Worm (Caenorhabditis elegans): ENCODE measurements around the gene rpia-1.

DNA sequence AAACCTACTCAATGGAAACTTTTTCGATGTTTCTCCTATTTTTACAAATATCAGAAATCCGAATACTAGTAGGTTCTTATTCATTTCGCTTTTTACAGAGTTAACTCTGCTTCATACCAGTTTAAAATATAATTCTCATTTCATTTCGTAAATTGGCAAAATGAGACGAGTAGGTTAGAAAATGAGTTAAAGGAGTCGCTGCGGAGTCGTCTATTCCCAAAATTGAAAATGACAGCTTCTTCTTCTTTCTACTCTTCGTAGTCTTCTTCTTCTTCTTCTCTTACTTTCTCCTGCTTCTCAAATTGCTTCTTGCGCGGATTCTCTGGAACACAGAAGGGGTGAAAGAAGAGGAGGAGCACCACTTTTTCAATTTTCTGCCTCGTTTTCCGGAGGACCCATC lies 21.8 kb downstream of the rpia-1 start, which contains the start of gene glr-2:
- no peak for TF ChIP-seq ahr-1 (tag; optimal IDR thresholded peaks at IDR 0.05)
- TF ChIP-seq pha-4 (tag; optimal IDR thresholded peaks at IDR 0.05), result no peak
- no peak for TF ChIP-seq ceh-9 (tag; optimal IDR thresholded peaks at IDR 0.05)
- no peak for TF ChIP-seq lin-11 (tag; optimal IDR thresholded peaks at IDR 0.05)
- TF ChIP-seq gmeb-2 (tag; optimal IDR thresholded peaks at IDR 0.05), result no peak
- no peak for TF ChIP-seq pqm-1 (tag; optimal IDR thresholded peaks at IDR 0.05)
- no peak for TF ChIP-seq elt-4 (tag; optimal IDR thresholded peaks at IDR 0.05)
- TF ChIP-seq hlh-30 (tag; optimal IDR thresholded peaks at IDR 0.05; ENCODE audit: insufficient read depth), result no peak
- no peak for TF ChIP-seq dve-1 (tag; optimal IDR thresholded peaks at IDR 0.05)
- no peak for TF ChIP-seq ceh-31 (tag; optimal IDR thresholded peaks at IDR 0.05)
- no peak for TF ChIP-seq ceh-34 (tag; optimal IDR thresholded peaks at IDR 0.05)

All from whole organism, late embryonic.